Worm (Caenorhabditis elegans) whole organism, mixed stage, embryonic: Measurements from ENCODE around the gene spe-6.

Experiments
- ceh-39 ChIP-seq: fragments of 150-350 bp; optimal IDR thresholded peaks from 2 replicates; lab custom pipeline; 2014; ENCODE audit warnings: missing biosample characterization, missing genetic modification characterization
- elt-3 ChIP-seq: fragments of 150-350 bp; optimal IDR thresholded peaks from 2 replicates; lab custom pipeline; 2014; ENCODE audit warnings: missing biosample characterization, missing genetic modification characterization
- mep-1 ChIP-seq: fragments of 150-350 bp; optimal IDR thresholded peaks from 2 replicates; lab custom pipeline; 2017; ENCODE audit warnings: missing biosample characterization, missing genetic modification reagents, missing genetic modification characterization, inconsistent platforms
- nhr-237 ChIP-seq: fragments of 150-350 bp; optimal IDR thresholded peaks from 2 replicates; lab custom pipeline; 2014; ENCODE audit warnings: missing biosample characterization, missing genetic modification characterization
- snpc-4 ChIP-seq: fragments of 150-350 bp; optimal IDR thresholded peaks from 2 replicates; lab custom pipeline; 2014; ENCODE audit warnings: missing biosample characterization, missing genetic modification characterization
- ztf-11 ChIP-seq: fragments of 150-350 bp; optimal IDR thresholded peaks from 2 replicates; lab custom pipeline; 2014; ENCODE audit warnings: missing biosample characterization, missing genetic modification characterization

- TF ChIP-seq mep-1 = no peak
- TF ChIP-seq nhr-237 (tag; lab: Kevin White, UChicago) = no peak
- no peak for TF ChIP-seq ztf-11 (tag; lab: Kevin White, UChicago)
- TF ChIP-seq elt-3 (tag; lab: Kevin White, UChicago) = no peak
- TF ChIP-seq ceh-39 = no peak
- no peak for TF ChIP-seq snpc-4 (tag; lab: Kevin White, UChicago)
These were observed 46.2 kb upstream of the spe-6 start for ce11 chrIII:11459041-11459440.
